Fruit fly (Drosophila melanogaster) whole organism, embryonic: ENCODE results near the gene Nin.

Experiments used
- CG10267 ChIP-seq: fragments of 200-800 bp; sonication (Bioruptor generic); optimal IDR thresholded peaks from 2 replicates; lab custom pipeline; 2018; ENCODE audit warnings: missing biosample characterization, mild to moderate bottlenecking, missing genetic modification characterization, moderate library complexity
- CG10462 ChIP-seq: fragments of 200-800 bp; sonication (Bioruptor generic); optimal IDR thresholded peaks from 2 replicates; lab custom pipeline; 2016; ENCODE audit warnings: missing biosample characterization, missing genetic modification characterization
- CG10979 ChIP-seq: fragments of 200-800 bp; sonication (Bioruptor generic); optimal IDR thresholded peaks from 2 replicates; lab custom pipeline; 2018; ENCODE audit warnings: missing biosample characterization, mild to moderate bottlenecking, missing genetic modification characterization, moderate library complexity
- CG1233 ChIP-seq: fragments of 200-800 bp; sonication (Bioruptor generic); optimal IDR thresholded peaks from 4 replicates; lab custom pipeline; 2018; ENCODE audit warnings: missing biosample characterization, mild to moderate bottlenecking, missing genetic modification characterization
- CG12659 ChIP-seq: fragments of 200-800 bp; sonication (Bioruptor generic); optimal IDR thresholded peaks from 3 replicates; lab custom pipeline; 2017; ENCODE audit warnings: mild to moderate bottlenecking, missing biosample characterization, missing genetic modification reagents, missing genetic modification characterization
- CG14965 ChIP-seq: fragments of 200-800 bp; sonication (Bioruptor generic); optimal IDR thresholded peaks from 2 replicates; lab custom pipeline; 2016; ENCODE audit warnings: missing biosample characterization, missing genetic modification characterization, borderline replicate concordance
- CG15601 ChIP-seq: fragments of 200-800 bp; sonication (Bioruptor generic); optimal IDR thresholded peaks from 3 replicates; lab custom pipeline; 2019; ENCODE audit warnings: missing biosample characterization, mild to moderate bottlenecking, missing genetic modification characterization, moderate library complexity
- CG1602 ChIP-seq: fragments of 200-800 bp; sonication (Bioruptor generic); optimal IDR thresholded peaks from 3 replicates; lab custom pipeline; 2016; ENCODE audit warnings: missing biosample characterization, missing genetic modification characterization
- CG17359 ChIP-seq: fragments of 200-800 bp; sonication (Bioruptor generic); optimal IDR thresholded peaks from 3 replicates; lab custom pipeline; 2018; ENCODE audit warnings: missing biosample characterization, mild to moderate bottlenecking, missing genetic modification characterization, moderate library complexity
- CG2129 ChIP-seq: fragments of 200-800 bp; sonication (Bioruptor generic); IDR thresholded peaks from 2 replicates; pipeline ENCODE4 v1.3.6; 2022; ENCODE audit warnings: missing biosample characterization, missing genetic modification characterization; ENCODE audit not compliant: partially characterized antibody
- CG2202 ChIP-seq: fragments of 200-800 bp; sonication (Bioruptor generic); optimal IDR thresholded peaks from 2 replicates; lab custom pipeline; 2018; ENCODE audit warnings: missing biosample characterization, mild to moderate bottlenecking, missing genetic modification characterization
- CG3995 ChIP-seq: fragments of 200-800 bp; sonication (Bioruptor generic); optimal IDR thresholded peaks from 3 replicates; lab custom pipeline; 2016; ENCODE audit warnings: missing biosample characterization, missing genetic modification characterization
- CG5180 ChIP-seq: fragments of 200-800 bp; sonication (Bioruptor generic); optimal IDR thresholded peaks from 3 replicates; lab custom pipeline; 2017; ENCODE audit warnings: missing biosample characterization, missing genetic modification characterization, mild to moderate bottlenecking, moderate library complexity, missing genetic modification reagents
- CG6272 ChIP-seq: fragments of 200-800 bp; sonication (Bioruptor generic); IDR thresholded peaks from 2 replicates; pipeline ENCODE4 v1.3.6; 2022; ENCODE audit warnings: missing biosample characterization, missing genetic modification characterization
- CG7839 ChIP-seq: fragments of 200-800 bp; sonication (Bioruptor generic); optimal IDR thresholded peaks from 3 replicates; lab custom pipeline; 2018; ENCODE audit warnings: missing biosample characterization, mild to moderate bottlenecking, missing genetic modification characterization, moderate library complexity
- CG8290 ChIP-seq, 3 experiments: fragments of 200-800 bp; sonication (Bioruptor generic); optimal IDR thresholded peaks; 2 replicates each; lab custom pipeline; 2016 to 2019; ENCODE audit warnings: missing biosample characterization in 3 of 3, missing genetic modification characterization in 3 of 3, mild to moderate bottlenecking in 2 of 3, moderate library complexity in 1 of 3
- CG8924 ChIP-seq: fragments of 200-800 bp; optimal IDR thresholded peaks from 3 replicates; lab custom pipeline; 2019; ENCODE audit warnings: missing biosample characterization, mild to moderate bottlenecking, missing genetic modification characterization, moderate library complexity
- CG8944 ChIP-seq: fragments of 200-800 bp; sonication (Bioruptor generic); optimal IDR thresholded peaks from 3 replicates; lab custom pipeline; 2016; ENCODE audit warnings: missing biosample characterization, missing genetic modification characterization
- CG9215 ChIP-seq: fragments of 200-800 bp; sonication (Bioruptor generic); IDR thresholded peaks from 2 replicates; pipeline ENCODE4 v1.3.6; 2022; ENCODE audit warnings: missing biosample characterization, missing genetic modification characterization
- Chrac-16 ChIP-seq: fragments of 200-800 bp; sonication (Bioruptor generic); optimal IDR thresholded peaks from 3 replicates; lab custom pipeline; 2016; ENCODE audit warnings: missing biosample characterization, missing genetic modification characterization
- Hr78 ChIP-seq, 2 experiments: fragments of 200-800 bp in 1 of 2; fragments of >200 bp in 1 of 2; sonication (Bioruptor generic) in 1 of 2; optimal IDR thresholded peaks; 2 replicates each; lab custom pipeline; 2017 to 2019; ENCODE audit warnings: missing biosample characterization in 2 of 2, missing genetic modification characterization in 2 of 2, mild to moderate bottlenecking in 1 of 2, moderate library complexity in 1 of 2
- Lhr ChIP-seq: fragments of 200-800 bp; sonication (Bioruptor generic); optimal IDR thresholded peaks from 3 replicates; lab custom pipeline; 2017; ENCODE audit warnings: mild to moderate bottlenecking, missing biosample characterization, missing genetic modification reagents, missing genetic modification characterization
- Oli ChIP-seq: fragments of 200-800 bp; sonication (Bioruptor generic); optimal IDR thresholded peaks from 2 replicates; lab custom pipeline; 2018; ENCODE audit warnings: missing biosample characterization, mild to moderate bottlenecking, missing genetic modification characterization, moderate library complexity
- ac ChIP-seq: fragments of 200-800 bp; sonication (Bioruptor generic); optimal IDR thresholded peaks from 3 replicates; lab custom pipeline; 2017; ENCODE audit warnings: missing biosample characterization, mild to moderate bottlenecking, missing genetic modification characterization
- bsh ChIP-seq, 2 experiments: fragments of 200-800 bp; sonication (Bioruptor generic); optimal IDR thresholded peaks; 2 replicates each; lab custom pipeline; 2017 to 2018; ENCODE audit warnings: mild to moderate bottlenecking in 2 of 2, missing biosample characterization in 2 of 2, missing genetic modification characterization in 2 of 2, moderate library complexity in 1 of 2
- cad ChIP-seq: fragments of >200 bp; optimal IDR thresholded peaks from 2 replicates; lab custom pipeline; 2017; ENCODE audit warnings: missing biosample characterization, missing genetic modification characterization
- dpn ChIP-seq, 2 experiments: fragments of 200-800 bp; sonication (Bioruptor generic); optimal IDR thresholded peaks; 3 replicates each; lab custom pipeline; 2016; ENCODE audit warnings: missing biosample characterization in 2 of 2, missing genetic modification characterization in 2 of 2
- fd102C ChIP-seq: fragments of 200-800 bp; sonication (Bioruptor generic); optimal IDR thresholded peaks from 2 replicates; lab custom pipeline; 2018; ENCODE audit warnings: missing biosample characterization, mild to moderate bottlenecking, missing genetic modification characterization, moderate library complexity
- fru ChIP-seq: fragments of >200 bp; optimal IDR thresholded peaks from 2 replicates; lab custom pipeline; 2017
- kah ChIP-seq: fragments of 200-800 bp; sonication (Bioruptor generic); optimal IDR thresholded peaks from 2 replicates; lab custom pipeline; 2018; ENCODE audit warnings: missing biosample characterization, mild to moderate bottlenecking, missing genetic modification characterization
- nerfin-1 ChIP-seq: fragments of 200-800 bp; sonication (Bioruptor generic); optimal IDR thresholded peaks from 3 replicates; lab custom pipeline; 2019; ENCODE audit warnings: missing biosample characterization, mild to moderate bottlenecking, missing genetic modification characterization, moderate library complexity
- oc ChIP-seq: fragments of 200-800 bp; sonication (Bioruptor generic); optimal IDR thresholded peaks from 2 replicates; lab custom pipeline; 2018; ENCODE audit warnings: missing biosample characterization, mild to moderate bottlenecking, missing genetic modification characterization, moderate library complexity
- onecut ChIP-seq: fragments of 200-800 bp; sonication (Bioruptor generic); IDR thresholded peaks from 2 replicates; pipeline ENCODE4 v1.3.6; 2022; ENCODE audit warnings: missing biosample characterization, missing genetic modification characterization
- p53 ChIP-seq: fragments of 200-800 bp; sonication (Bioruptor generic); optimal IDR thresholded peaks from 2 replicates; lab custom pipeline; 2016; ENCODE audit warnings: missing biosample characterization, missing genetic modification characterization
- phol ChIP-seq: fragments of 200-800 bp; sonication (Bioruptor generic); optimal IDR thresholded peaks from 3 replicates; lab custom pipeline; 2018; ENCODE audit warnings: missing biosample characterization, mild to moderate bottlenecking, missing genetic modification characterization, moderate library complexity
- prd ChIP-seq, 3 experiments: fragments of >200 bp in 2 of 3; fragments of 200-800 bp in 1 of 3; sonication (Bioruptor generic) in 1 of 3; optimal IDR thresholded peaks in 2 of 3; IDR thresholded peaks in 1 of 3; 2 replicates in 2 of 3; 3 replicates in 1 of 3; pipeline versions ENCODE4 v1.3.6 to Lab custom; 2017 to 2022; ENCODE audit warnings: missing biosample characterization in 1 of 3, missing genetic modification characterization in 1 of 3
- row ChIP-seq: fragments of 200-800 bp; sonication (Bioruptor generic); IDR thresholded peaks from 3 replicates; pipeline ENCODE4 v1.3.6; 2022; ENCODE audit warnings: missing biosample characterization, missing genetic modification characterization
- salm ChIP-seq: fragments of 200-800 bp; sonication (Bioruptor generic); optimal IDR thresholded peaks from 2 replicates; lab custom pipeline; 2018; ENCODE audit warnings: missing biosample characterization, mild to moderate bottlenecking, missing genetic modification characterization
- scrt ChIP-seq: fragments of 200-800 bp; sonication (Bioruptor generic); optimal IDR thresholded peaks from 2 replicates; lab custom pipeline; 2018; ENCODE audit warnings: missing biosample characterization, mild to moderate bottlenecking, missing genetic modification characterization, moderate library complexity
- sr ChIP-seq: fragments of 200-800 bp; sonication (Bioruptor generic); IDR thresholded peaks from 3 replicates; pipeline ENCODE4 v1.3.6; 2022; ENCODE audit warnings: missing biosample characterization, missing genetic modification characterization
- trem ChIP-seq: fragments of 200-800 bp; optimal IDR thresholded peaks from 3 replicates; lab custom pipeline; 2019; ENCODE audit warnings: missing biosample characterization, mild to moderate bottlenecking, missing genetic modification characterization, moderate library complexity

Nin gene

dm6 chr2L:5245363-5245892, 32.9 kb downstream of the Nin start (continued):
- TF ChIP-seq CG5180 (GFP tag; lab: Kevin White, UChicago) (peak; percentile 37), CG12659 (GFP tag; lab: Kevin White, UChicago) (peak; percentile 6), CG10462 (GFP tag; lab: Kevin White, UChicago) (peak; percentile 9), nerfin-1 (tag; lab: Kevin White, UChicago) (peak; percentile 35), CG10979 (tag; lab: Kevin White, UChicago) (peak; percentile 74), CG7839 (peak; percentile 29), dpn (GFP tag; optimal IDR thresholded peaks at IDR 0.05; lab: Kevin White, UChicago) (peak; percentile 32 to 45), prd (optimal IDR thresholded peaks at IDR 0.05; lab: Kevin White, UChicago) (no peak), prd (GFP tag; IDR thresholded peaks at IDR 0.05; lab: Robert Waterston, UW) (peak; percentile 52; the same call in 2 of the 3 replicates), Lhr (GFP tag; lab: Kevin White, UChicago) (peak; percentile 31), CG14965 (no peak), CG9215 (GFP tag; lab: Robert Waterston, UW) (no peak), CG1602 (GFP tag; lab: Kevin White, UChicago) (peak; percentile 25), scrt (no peak), CG17359 (tag; lab: Kevin White, UChicago) (peak; percentile 57), sr (GFP tag; lab: Robert Waterston, UW) (0 out of 3 replicates have a peak, but pooled peaks have one; percentile 40), CG8290 (GFP tag; optimal IDR thresholded peaks at IDR 0.05; lab: Kevin White, UChicago) (peak; percentile 19), CG8290 (tag; optimal IDR thresholded peaks at IDR 0.05; lab: Kevin White, UChicago) (no peak), CG2202 (tag; lab: Kevin White, UChicago) (peak; percentile 28), onecut (GFP tag; lab: Robert Waterston, UW) (0 out of 2 replicates have a peak, but pooled peaks have one; percentile 25), CG1233 (GFP tag; lab: Kevin White, UChicago) (peak; percentile 42), salm (tag; lab: Kevin White, UChicago) (peak; percentile 18), bsh (GFP tag; optimal IDR thresholded peaks at IDR 0.05; lab: Kevin White, UChicago) (peak in 1 of 2 experiments; percentile 69), phol (tag; lab: Kevin White, UChicago) (peak; percentile 43), CG8924 (tag; lab: Kevin White, UChicago) (peak; percentile 48), cad (GFP tag; lab: Kevin White, UChicago) (no peak), fd102C (GFP tag; lab: Kevin White, UChicago) (no peak), Oli (tag; lab: Kevin White, UChicago) (peak; percentile 30), Hr78 (GFP tag; optimal IDR thresholded peaks at IDR 0.05; lab: Kevin White, UChicago) (peak in 1 of 2 experiments; percentile 17), CG10267 (tag; lab: Kevin White, UChicago) (peak; percentile 44), kah (GFP tag; lab: Kevin White, UChicago) (peak; percentile 42), p53 (peak; percentile 1), trem (peak; percentile 54), oc (tag; lab: Kevin White, UChicago) (peak; percentile 69), Chrac-16 (peak; percentile 4), CG3995 (GFP tag; lab: Kevin White, UChicago) (no peak), fru (lab: Kevin White, UChicago) (no peak), row (GFP tag; lab: Robert Waterston, UW) (peak; percentile 58), ac (GFP tag; lab: Kevin White, UChicago) (peak; percentile 57), CG6272 (no peak), CG8944 (GFP tag; lab: Kevin White, UChicago) (peak; percentile 30), CG2129 (no peak), CG15601 (tag; lab: Kevin White, UChicago) (peak; percentile 39)
